Worm (Caenorhabditis elegans): ENCODE measurements around the gene Y43H11AL.1.

Gene Y43H11AL.1

DNA sequence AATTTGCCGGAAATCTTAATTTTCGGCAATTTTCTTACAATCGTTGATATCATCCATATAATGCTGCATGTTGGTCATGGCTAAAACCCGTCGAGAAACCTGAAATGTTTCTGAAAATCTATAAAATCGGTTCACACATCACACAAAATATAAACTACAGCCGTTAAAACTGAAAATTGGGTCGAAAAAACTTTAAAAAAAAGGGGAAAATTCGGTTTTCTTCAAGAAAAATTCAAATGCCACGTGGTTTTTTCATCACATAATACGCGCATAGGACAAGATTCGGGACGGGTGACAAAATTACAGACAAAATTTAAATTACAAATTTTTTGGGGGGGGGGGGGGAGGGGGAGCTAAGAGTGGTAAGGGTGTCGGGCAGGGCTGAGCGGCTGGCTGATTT lies at the start of gene Y43H11AL.1:
Y43H11AL.1 (minus strand) TSS at position 101 of the 400 bp plus-strand sequence.
- no peak for TF ChIP-seq crh-2 (tag; optimal IDR thresholded peaks at IDR 0.05)
- no peak for TF ChIP-seq snpc-4 (tag; optimal IDR thresholded peaks at IDR 0.05)
- TF ChIP-seq ama-1 (optimal IDR thresholded peaks at IDR 0.05) = no peak
- TF ChIP-seq zag-1 (tag; optimal IDR thresholded peaks at IDR 0.05) = no peak
- TF ChIP-seq unc-62 (GFP tag; optimal IDR thresholded peaks at IDR 0.05) = no peak
- no peak for TF ChIP-seq ceh-82 (tag; optimal IDR thresholded peaks at IDR 0.05)
- TF ChIP-seq sma-9 (GFP tag; optimal IDR thresholded peaks at IDR 0.05) = no peak
- TF ChIP-seq sma-9 (tag; optimal IDR thresholded peaks at IDR 0.05) = no peak
- no peak for TF ChIP-seq R02D3.7 (tag; optimal IDR thresholded peaks at IDR 0.05)
- TF ChIP-seq alr-1 (tag; optimal IDR thresholded peaks at IDR 0.05) = no peak
- no peak for TF ChIP-seq nhr-77 (tag; optimal IDR thresholded peaks at IDR 0.05)
- no peak for TF ChIP-seq egl-27 (tag; optimal IDR thresholded peaks at IDR 0.05)
- TF ChIP-seq elt-3 (tag; optimal IDR thresholded peaks at IDR 0.05) = no peak
- TF ChIP-seq lin-13 (GFP tag; optimal IDR thresholded peaks at IDR 0.05) = no peak
- no peak for TF ChIP-seq nhr-11 (tag; optimal IDR thresholded peaks at IDR 0.05)
- no peak for TF ChIP-seq peb-1 (tag; optimal IDR thresholded peaks at IDR 0.05)
- no peak for TF ChIP-seq aly-2 (tag; optimal IDR thresholded peaks at IDR 0.05)
- no peak for TF ChIP-seq nhr-25 (tag; optimal IDR thresholded peaks at IDR 0.05)

DNA sequence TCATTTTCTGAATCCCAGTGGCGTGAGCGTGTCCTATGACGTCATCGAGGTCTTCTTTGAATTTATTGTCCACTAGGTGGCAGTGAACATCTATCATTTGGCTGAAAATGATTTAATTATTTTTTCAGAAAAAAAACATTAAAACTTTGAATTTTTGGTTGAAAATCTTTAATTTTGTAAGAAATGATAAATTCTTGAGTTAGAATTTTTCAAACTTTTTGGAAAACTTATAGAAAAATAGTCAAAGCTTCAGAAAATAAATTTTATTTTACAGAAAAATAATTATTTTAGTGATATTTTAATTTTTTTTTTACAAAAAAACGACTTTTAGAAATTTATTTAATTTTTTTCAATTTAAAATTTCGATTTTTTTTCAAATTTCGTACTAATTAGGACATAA lies 46.1 kb upstream of the Y43H11AL.1 start, which contains the start of gene B0432.8:
B0432.8 (minus strand) TSS at position 101 of the 400 bp plus-strand sequence.
- TF ChIP-seq sma-3 (GFP tag; optimal IDR thresholded peaks at IDR 0.05) (no peak), egl-27 (tag; optimal IDR thresholded peaks at IDR 0.05) (no peak), dmd-4 (tag; optimal IDR thresholded peaks at IDR 0.05) (no peak), F13H6.1 (tag; optimal IDR thresholded peaks at IDR 0.05) (no peak), sma-9 (GFP tag; optimal IDR thresholded peaks at IDR 0.05) (no peak), sma-9 (tag; optimal IDR thresholded peaks at IDR 0.05) (no peak), fos-1 (tag; optimal IDR thresholded peaks at IDR 0.05) (no peak), skn-1 (tag; optimal IDR thresholded peaks at IDR 0.05) (no peak), lsy-2 (tag; optimal IDR thresholded peaks at IDR 0.05) (no peak), nhr-77 (tag; optimal IDR thresholded peaks at IDR 0.05) (no peak), unc-55 (GFP tag; optimal IDR thresholded peaks at IDR 0.05) (no peak), ZK546.5 (tag; optimal IDR thresholded peaks at IDR 0.05) (no peak), nhr-237 (tag; optimal IDR thresholded peaks at IDR 0.05) (no peak)

DNA sequence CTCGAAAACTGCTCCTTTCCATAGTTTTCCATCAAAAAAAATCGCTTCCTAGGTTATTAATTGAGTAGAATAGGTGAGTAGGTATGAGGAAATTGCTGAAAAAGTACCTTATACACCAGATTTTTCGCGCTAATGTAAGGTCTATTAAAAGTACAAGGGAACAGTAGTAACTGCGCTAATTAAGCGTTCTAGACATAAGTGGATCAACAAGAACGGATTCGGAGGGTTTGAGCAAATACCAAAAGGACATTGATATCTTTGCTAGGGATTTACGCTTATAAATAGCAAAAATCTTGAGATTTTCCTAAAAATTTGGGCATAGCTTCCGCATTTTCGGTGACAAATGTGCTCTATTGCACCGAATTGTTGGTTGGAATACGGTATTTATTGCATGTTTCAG lies 41.3 kb upstream of the Y43H11AL.1 start, which contains the start of gene B0432.7:
B0432.7 (minus strand) TSS at position 101 of the 400 bp plus-strand sequence.
- TF ChIP-seq lin-11 (tag; optimal IDR thresholded peaks at IDR 0.05) = no peak
- TF ChIP-seq Y55F3AM.14 (GFP tag; optimal IDR thresholded peaks at IDR 0.05) = no peak
- TF ChIP-seq fos-1 (tag; optimal IDR thresholded peaks at IDR 0.05) = no peak
- TF ChIP-seq blmp-1 (tag; optimal IDR thresholded peaks at IDR 0.05; ENCODE audit: insufficient read depth) = no peak
- TF ChIP-seq ztf-4 (tag; optimal IDR thresholded peaks at IDR 0.05) = no peak
- TF ChIP-seq mab-5 (tag; optimal IDR thresholded peaks at IDR 0.05) = no peak

DNA sequence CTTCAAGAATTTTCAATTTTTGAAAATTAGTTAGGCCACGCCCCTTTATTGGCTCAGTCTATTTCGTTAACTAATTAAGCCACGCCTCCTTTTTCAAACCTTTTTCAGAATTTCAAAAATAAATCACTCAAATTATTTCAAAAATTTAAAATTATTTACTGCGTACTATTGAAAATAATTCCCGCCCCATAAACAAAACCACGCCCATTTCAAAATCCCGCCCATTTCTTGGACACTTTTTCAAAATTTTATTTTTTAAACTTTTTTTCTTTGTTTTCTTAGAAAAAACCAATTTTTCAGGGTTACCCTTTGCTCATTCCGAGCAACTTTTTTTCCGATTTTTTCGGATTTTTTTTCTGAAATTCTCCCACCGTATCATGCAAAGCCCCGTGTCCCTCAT lies 31.5 kb upstream of the Y43H11AL.1 start, which contains the start of gene B0432.14:
B0432.14 (plus strand) TSS at position 301 of the 400 bp plus-strand sequence.
- TF ChIP-seq lin-39 (tag; optimal IDR thresholded peaks at IDR 0.05) = no peak
- no peak for TF ChIP-seq ama-1 (optimal IDR thresholded peaks at IDR 0.05)
- no peak for TF ChIP-seq blmp-1 (tag; optimal IDR thresholded peaks at IDR 0.05; ENCODE audit: insufficient read depth)
- no peak for TF ChIP-seq gmeb-1 (tag; optimal IDR thresholded peaks at IDR 0.05)
- no peak for TF ChIP-seq unc-55 (GFP tag; optimal IDR thresholded peaks at IDR 0.05)
- no peak for TF ChIP-seq ztf-4 (tag; optimal IDR thresholded peaks at IDR 0.05)
- TF ChIP-seq nhr-237 (tag; optimal IDR thresholded peaks at IDR 0.05) = no peak
- TF ChIP-seq egl-27 (tag; optimal IDR thresholded peaks at IDR 0.05) = no peak
- TF ChIP-seq nhr-6 (tag; optimal IDR thresholded peaks at IDR 0.05) = no peak
- no peak for TF ChIP-seq nhr-12 (tag; optimal IDR thresholded peaks at IDR 0.05)
- TF ChIP-seq mab-5 (tag; optimal IDR thresholded peaks at IDR 0.05) = no peak
- TF ChIP-seq unc-39 (tag; optimal IDR thresholded peaks at IDR 0.05) = no peak
- no peak for TF ChIP-seq nhr-77 (tag; optimal IDR thresholded peaks at IDR 0.05)
- TF ChIP-seq sem-4 (tag; optimal IDR thresholded peaks at IDR 0.05) = no peak
- TF ChIP-seq R02D3.7 (tag; optimal IDR thresholded peaks at IDR 0.05) = no peak
- no peak for TF ChIP-seq ceh-16 (tag; optimal IDR thresholded peaks at IDR 0.05)
- no peak for TF ChIP-seq mdl-1 (tag; optimal IDR thresholded peaks at IDR 0.05)
- TF ChIP-seq nhr-11 (tag; optimal IDR thresholded peaks at IDR 0.05) = no peak
- no peak for TF ChIP-seq lin-11 (tag; optimal IDR thresholded peaks at IDR 0.05)
